Worm (Caenorhabditis elegans) whole organism, young adult: ENCODE measurements around the gene nspc-4.

Experiments used
- B0336.3 ChIP-seq: fragments of 200-800 bp; sonication (Bioruptor generic); IDR thresholded peaks from 2 replicates; pipeline ENCODE4 v1.3.6; 2022; ENCODE audit warnings: missing genetic modification characterization, missing compliant biosample characterization
- C17E4.6 ChIP-seq: fragments of 200-800 bp; sonication (Bioruptor generic); IDR thresholded peaks from 2 replicates; pipeline ENCODE4 v1.3.6; 2022; ENCODE audit warnings: missing genetic modification reagents, missing genetic modification characterization, missing compliant biosample characterization
- F23B12.7 ChIP-seq: sonication (generic microtip); optimal IDR thresholded peaks from 2 replicates; lab custom pipeline; 2017; ENCODE audit warnings: missing genetic modification characterization, mild to moderate bottlenecking, missing compliant biosample characterization, antibody characterized with exemption, moderate library complexity; ENCODE audit not compliant: insufficient read depth
- F37B4.10 ChIP-seq: fragments of 200-800 bp; sonication (Bioruptor generic); IDR thresholded peaks from 2 replicates; pipeline ENCODE4 v1.3.6; 2022; ENCODE audit warnings: missing genetic modification characterization, missing compliant biosample characterization
- F55B11.4 ChIP-seq: sonication (generic microtip); optimal IDR thresholded peaks from 2 replicates; lab custom pipeline; 2016; ENCODE audit warnings: missing compliant biosample characterization, missing genetic modification characterization, borderline replicate concordance; ENCODE audit not compliant: insufficient read depth
- T26A5.8 ChIP-seq: sonication (generic microtip); optimal IDR thresholded peaks from 2 replicates; lab custom pipeline; 2016; ENCODE audit warnings: missing genetic modification characterization, missing compliant biosample characterization
- Y53F4B.3 ChIP-seq: fragments of 200-800 bp; sonication (Bioruptor generic); IDR thresholded peaks from 2 replicates; pipeline ENCODE4 v1.3.6; 2022; ENCODE audit warnings: missing genetic modification reagents, missing genetic modification characterization, missing compliant biosample characterization
- Y56A3A.18 ChIP-seq: fragments of 200-800 bp; sonication (Bioruptor generic); IDR thresholded peaks from 2 replicates; pipeline ENCODE4 v1.3.6; 2022; ENCODE audit warnings: missing genetic modification reagents, missing genetic modification characterization, missing compliant biosample characterization
- Y79H2A.3 ChIP-seq: fragments of 200-800 bp; sonication (Bioruptor generic); conservative IDR thresholded peaks from 2 replicates; pipeline ENCODE4 v1.3.6; 2022; ENCODE audit warnings: missing genetic modification reagents, missing genetic modification characterization, missing compliant biosample characterization
- ZK185.1 ChIP-seq: sonication (generic microtip); optimal IDR thresholded peaks from 2 replicates; lab custom pipeline; 2016; ENCODE audit warnings: mild to moderate bottlenecking, missing genetic modification characterization, missing compliant biosample characterization; ENCODE audit not compliant: poor library complexity, severe bottlenecking
- ama-1 ChIP-seq, 3 experiments: fragments of 150-350 bp in 1 of 3; sonication (generic microtip) in 2 of 3; optimal IDR thresholded peaks; 2 replicates each; lab custom pipeline; 2014 to 2018; ENCODE audit warnings: missing biosample characterization in 2 of 3, missing genetic modification characterization in 2 of 3, missing genetic modification reagents in 2 of 3
- aptf-2 ChIP-seq: fragments of 200-800 bp; sonication (Bioruptor generic); conservative IDR thresholded peaks from 2 replicates; pipeline ENCODE4 v1.3.6; 2022; ENCODE audit warnings: missing genetic modification reagents, missing genetic modification characterization, missing compliant biosample characterization
- atf-7 ChIP-seq: sonication (generic microtip); optimal IDR thresholded peaks from 2 replicates; lab custom pipeline; 2017; ENCODE audit warnings: mild to moderate bottlenecking, missing genetic modification characterization, missing compliant biosample characterization
- attf-6 ChIP-seq: fragments of 200-800 bp; sonication (Bioruptor generic); IDR thresholded peaks from 2 replicates; pipeline ENCODE4 v1.3.6; 2022; ENCODE audit warnings: missing genetic modification reagents, missing genetic modification characterization, missing compliant biosample characterization
- bed-1 ChIP-seq: fragments of 200-800 bp; sonication (Bioruptor generic); IDR thresholded peaks from 2 replicates; pipeline ENCODE4 v1.3.6; 2022; ENCODE audit warnings: missing genetic modification reagents, missing genetic modification characterization, missing compliant biosample characterization
- ceh-58 ChIP-seq: fragments of 200-800 bp; sonication (Bioruptor generic); IDR thresholded peaks from 2 replicates; pipeline ENCODE4 v1.3.6; 2022; ENCODE audit warnings: missing genetic modification characterization, missing compliant biosample characterization
- ceh-91 ChIP-seq: fragments of 200-800 bp; sonication (Bioruptor generic); IDR thresholded peaks from 2 replicates; pipeline ENCODE4 v1.3.6; 2022; ENCODE audit warnings: missing genetic modification reagents, missing genetic modification characterization, missing compliant biosample characterization
- chd-7 ChIP-seq: sonication (generic microtip); optimal IDR thresholded peaks from 2 replicates; lab custom pipeline; 2016; ENCODE audit warnings: mild to moderate bottlenecking, missing genetic modification characterization, moderate library complexity, missing compliant biosample characterization
- die-1 ChIP-seq: sonication (generic microtip); optimal IDR thresholded peaks from 2 replicates; lab custom pipeline; 2016; ENCODE audit warnings: missing genotype, mild to moderate bottlenecking, missing genetic modification characterization, missing compliant biosample characterization
- egl-18 ChIP-seq: fragments of 200-800 bp; sonication (Bioruptor generic); IDR thresholded peaks from 2 replicates; pipeline ENCODE4 v1.3.6; 2022; ENCODE audit warnings: missing genetic modification reagents, missing genetic modification characterization, missing compliant biosample characterization
- egl-44 ChIP-seq: fragments of 200-800 bp; sonication (Bioruptor generic); IDR thresholded peaks from 2 replicates; pipeline ENCODE4 v1.3.6; 2022; ENCODE audit warnings: missing genetic modification reagents, missing genetic modification characterization, missing compliant biosample characterization
- hmg-1.2 ChIP-seq: fragments of 200-800 bp; sonication (Bioruptor generic); IDR thresholded peaks from 2 replicates; pipeline ENCODE4 v1.3.6; 2022; ENCODE audit warnings: missing genetic modification reagents, missing genetic modification characterization, missing compliant biosample characterization
- lin-35 ChIP-seq, 3 experiments: fragments of 150-350 bp in 2 of 3; sonication (generic microtip) in 1 of 3; optimal IDR thresholded peaks; 2 replicates each; lab custom pipeline; 2014 to 2018; ENCODE audit warnings: missing biosample characterization in 3 of 3, missing genetic modification characterization in 3 of 3, missing genetic modification reagents in 3 of 3
- lin-40 ChIP-seq: sonication (generic microtip); optimal IDR thresholded peaks from 2 replicates; lab custom pipeline; 2016; ENCODE audit warnings: missing genetic modification characterization, mild to moderate bottlenecking, missing compliant biosample characterization, missing genotype, missing genetic modification reagents
- lir-1 ChIP-seq: fragments of 200-800 bp; sonication (Bioruptor generic); conservative IDR thresholded peaks from 2 replicates; pipeline ENCODE4 v1.3.6; 2022; ENCODE audit warnings: missing genetic modification reagents, missing genetic modification characterization, missing compliant biosample characterization
- lsl-1 ChIP-seq: fragments of 200-800 bp; sonication (Bioruptor generic); optimal IDR thresholded peaks from 2 replicates; lab custom pipeline; 2018; ENCODE audit warnings: mild to moderate bottlenecking, missing genetic modification characterization, moderate library complexity, missing compliant biosample characterization
- nfyb-1 ChIP-seq: fragments of 200-800 bp; sonication (Bioruptor generic); IDR thresholded peaks from 2 replicates; pipeline ENCODE4 v1.3.6; 2022; ENCODE audit warnings: missing genetic modification reagents, missing genetic modification characterization, missing compliant biosample characterization
- nhr-120 ChIP-seq: fragments of 200-800 bp; sonication (Bioruptor generic); IDR thresholded peaks from 2 replicates; pipeline ENCODE4 v1.3.6; 2022; ENCODE audit warnings: missing genetic modification characterization, missing compliant biosample characterization
- nhr-80 ChIP-seq: sonication (generic microtip); optimal IDR thresholded peaks from 2 replicates; lab custom pipeline; 2016; ENCODE audit warnings: missing genetic modification characterization, missing compliant biosample characterization
- pbrm-1 ChIP-seq: fragments of 200-800 bp; sonication (Bioruptor generic); IDR thresholded peaks from 2 replicates; pipeline ENCODE4 v1.3.6; 2022; ENCODE audit warnings: missing genetic modification reagents, missing genetic modification characterization, missing compliant biosample characterization
- pha-4 ChIP-seq: fragments of 150-350 bp; sonication (generic microtip); optimal IDR thresholded peaks from 2 replicates; lab custom pipeline; 2014; ENCODE audit warnings: missing biosample characterization, missing genetic modification reagents, missing genetic modification characterization
- repo-1 ChIP-seq: sonication (generic microtip); optimal IDR thresholded peaks from 2 replicates; lab custom pipeline; 2017; ENCODE audit warnings: mild to moderate bottlenecking, missing genetic modification characterization, missing compliant biosample characterization
- somi-1 ChIP-seq: fragments of 200-800 bp; sonication (Bioruptor generic); optimal IDR thresholded peaks from 2 replicates; lab custom pipeline; 2018; ENCODE audit warnings: mild to moderate bottlenecking, missing genetic modification characterization, missing compliant biosample characterization
- zfh-2 ChIP-seq: fragments of 200-800 bp; sonication (Bioruptor generic); conservative IDR thresholded peaks from 2 replicates; pipeline ENCODE4 v1.3.6; 2022; ENCODE audit warnings: missing genetic modification reagents, missing genetic modification characterization, missing compliant biosample characterization
- ztf-18 ChIP-seq: sonication (generic microtip); optimal IDR thresholded peaks from 2 replicates; lab custom pipeline; 2016; ENCODE audit warnings: missing genotype, mild to moderate bottlenecking, missing genetic modification characterization, missing compliant biosample characterization
- ztf-22 ChIP-seq: fragments of 200-800 bp; sonication (Bioruptor generic); optimal IDR thresholded peaks from 2 replicates; lab custom pipeline; 2018; ENCODE audit warnings: mild to moderate bottlenecking, missing genetic modification characterization, moderate library complexity, missing compliant biosample characterization
- ztf-26 ChIP-seq: sonication (generic microtip); optimal IDR thresholded peaks from 2 replicates; lab custom pipeline; 2017; ENCODE audit warnings: missing genetic modification characterization, missing compliant biosample characterization

nspc-4 gene

DNA sequence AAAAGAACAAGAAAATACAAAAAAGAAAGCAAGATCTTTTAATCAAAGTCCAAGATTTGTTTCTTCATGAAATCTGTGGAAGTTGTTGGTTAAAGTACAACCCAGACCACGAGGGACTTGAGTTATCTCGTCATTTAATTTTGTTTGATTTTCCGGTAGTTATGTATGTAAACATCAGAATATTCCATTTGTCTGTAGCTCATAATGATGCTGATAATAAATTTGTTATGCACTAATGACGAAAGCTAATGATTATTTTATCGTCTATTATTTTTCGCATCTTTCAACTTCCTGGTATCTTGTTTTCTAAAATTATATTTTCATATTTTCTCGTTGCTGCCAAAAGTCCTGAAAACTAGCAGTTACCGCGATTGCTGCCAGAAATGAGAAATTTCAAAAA, 15.2 kb downstream of the nspc-4 start:
- no peak for TF ChIP-seq lir-1 (GFP tag; lab: Robert Waterston, UW)
- no peak for TF ChIP-seq lin-35 (GFP tag; optimal IDR thresholded peaks at IDR 0.05; lab: Kevin White, UChicago)
- no peak for TF ChIP-seq ceh-58
- no peak for TF ChIP-seq ceh-91
- no peak for TF ChIP-seq hmg-1.2
- TF ChIP-seq nhr-80 (tag; lab: Kevin White, UChicago), result no peak
- TF ChIP-seq zfh-2 (GFP tag; lab: Robert Waterston, UW), result no peak
- no peak for TF ChIP-seq ZK185.1
- TF ChIP-seq ztf-22 (GFP tag; lab: Kevin White, UChicago), result no peak
- TF ChIP-seq Y53F4B.3 (GFP tag; lab: Robert Waterston, UW), result no peak
- no peak for TF ChIP-seq somi-1
- TF ChIP-seq, all 124 proteins: peak for 0

DNA sequence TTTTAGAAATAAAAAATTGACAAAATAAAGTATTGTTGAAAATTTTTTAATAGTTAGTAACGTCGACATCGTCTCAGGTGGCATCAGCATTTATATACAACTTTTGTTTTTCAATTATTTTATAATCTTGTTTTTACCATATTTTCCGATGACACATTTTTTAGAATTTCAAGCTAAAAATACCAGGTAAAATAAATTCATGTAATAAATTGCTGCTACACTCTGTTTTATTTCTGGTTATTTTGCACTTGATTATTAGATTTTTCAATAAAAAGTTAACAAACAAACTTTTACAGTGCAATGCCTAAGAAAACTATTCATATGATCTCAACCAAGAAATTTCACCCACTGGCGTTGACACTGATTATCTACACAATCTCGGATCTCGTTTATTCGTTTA, 16.5 kb downstream of the nspc-4 start, which contains the start of gene C03G5.14:
TSS of gene C03G5.14 (plus strand) at position 301 of the 400 bp plus-strand sequence.
- TF ChIP-seq lin-40 (tag; lab: Kevin White, UChicago) (no peak), nfyb-1 (no peak), atf-7 (tag; lab: Kevin White, UChicago) (no peak), chd-7 (tag; lab: Kevin White, UChicago) (no peak), bed-1 (GFP tag; lab: Robert Waterston, UW) (no peak)

DNA sequence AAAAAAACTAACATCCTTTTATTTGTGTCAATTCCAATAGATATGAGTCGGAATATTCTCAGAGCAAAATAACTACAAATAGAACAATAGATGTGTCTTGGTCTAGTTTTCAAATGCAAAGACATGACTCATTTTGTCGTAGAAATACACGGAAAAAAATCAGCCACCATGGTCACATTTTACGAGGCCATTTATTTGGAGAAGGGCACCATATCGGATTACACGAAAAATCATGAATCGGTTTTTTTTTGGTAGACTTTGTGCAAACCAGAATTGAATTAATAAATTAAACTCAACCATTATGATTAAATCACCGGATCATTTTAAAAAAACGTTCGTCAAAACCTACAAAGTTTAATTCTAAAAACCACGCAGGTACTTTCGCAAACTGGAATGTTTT, 17.8 kb downstream of the nspc-4 start, which contains the start of gene H03E18.2:
TSS of gene H03E18.2 (minus strand) at position 101 of the 400 bp plus-strand sequence.
- TF ChIP-seq C17E4.6 (GFP tag; lab: Robert Waterston, UW), result no peak
- TF ChIP-seq ztf-18 (tag; lab: Kevin White, UChicago), result no peak
- TF ChIP-seq Y56A3A.18, result no peak
- TF ChIP-seq F55B11.4, result no peak
- TF ChIP-seq attf-6 (GFP tag; lab: Robert Waterston, UW), result no peak
- no peak for TF ChIP-seq T26A5.8
- no peak for TF ChIP-seq Y79H2A.3 (GFP tag; lab: Robert Waterston, UW)
- no peak for TF ChIP-seq ztf-22 (GFP tag; lab: Kevin White, UChicago)
- no peak for TF ChIP-seq egl-18 (GFP tag; lab: Robert Waterston, UW)
- no peak for TF ChIP-seq ztf-26 (tag; lab: Kevin White, UChicago)
- no peak for TF ChIP-seq aptf-2 (GFP tag; lab: Robert Waterston, UW)
- no peak for TF ChIP-seq nhr-80 (tag; lab: Kevin White, UChicago)

DNA sequence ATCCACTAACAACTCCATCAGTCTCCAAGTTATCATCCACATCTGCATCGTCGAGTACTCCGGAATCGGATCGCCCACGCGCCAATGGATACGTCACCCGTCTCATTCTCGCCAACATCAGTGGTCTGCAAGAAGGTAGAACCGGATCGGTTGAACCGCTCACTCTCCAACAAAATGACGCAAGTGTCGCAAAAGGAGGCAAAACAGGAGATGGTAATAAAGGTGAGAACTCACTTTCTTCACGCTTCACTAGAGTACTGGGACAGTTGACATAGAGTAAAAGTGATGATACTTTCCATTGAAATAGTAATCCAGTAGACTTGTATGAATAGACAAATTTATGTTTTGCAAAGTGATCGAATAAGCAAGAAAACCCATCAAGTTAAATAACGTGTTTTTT, 29.1 kb downstream of the nspc-4 start:
- no peak for TF ChIP-seq egl-44 (GFP tag; lab: Robert Waterston, UW)
- 0 out of 2 replicates have a peak, but pooled peaks have one; percentile 78 for TF ChIP-seq nhr-120 (GFP tag; lab: Robert Waterston, UW)

DNA sequence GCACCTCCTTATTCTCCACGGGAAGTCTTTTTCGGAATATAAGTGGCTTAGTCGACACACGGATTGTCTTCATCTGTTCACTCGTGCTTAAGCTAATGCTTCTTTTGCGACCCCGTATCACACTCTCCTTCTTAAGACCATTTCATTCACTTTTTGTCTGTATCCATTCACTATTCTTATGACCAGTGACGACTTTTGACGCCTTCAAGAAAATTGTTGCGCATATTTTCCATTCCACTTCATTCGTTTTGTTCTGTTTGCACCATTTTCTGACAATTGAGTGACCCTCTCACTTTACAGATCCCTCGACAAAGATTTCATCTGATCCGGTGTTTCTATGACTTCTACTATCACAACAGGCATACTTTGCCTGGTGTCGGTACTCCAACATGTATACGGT, 30.6 kb downstream of the nspc-4 start, which contains the start of gene H03E18.1:
TSS of gene H03E18.1 (plus strand) at position 301 of the 400 bp plus-strand sequence.
- TF ChIP-seq ama-1 (optimal IDR thresholded peaks at IDR 0.05; lab: Kevin White, UChicago) (no peak), ama-1 (GFP tag; optimal IDR thresholded peaks at IDR 0.05; lab: Kevin White, UChicago) (no peak), pha-4 (no peak), repo-1 (tag; lab: Kevin White, UChicago) (no peak), pbrm-1 (GFP tag; lab: Robert Waterston, UW) (no peak), F23B12.7 (no peak), die-1 (tag; lab: Kevin White, UChicago) (no peak), lsl-1 (no peak), Y79H2A.3 (GFP tag; lab: Robert Waterston, UW) (no peak), F37B4.10 (no peak), Y53F4B.3 (GFP tag; lab: Robert Waterston, UW) (no peak), B0336.3 (no peak)
